Fruit fly (Drosophila melanogaster) whole organism, embryonic: ENCODE data around the gene Cralbp.

Experiments used
- Abd-B ChIP-seq: fragments of 200-800 bp; sonication (Bioruptor generic); optimal IDR thresholded peaks from 2 replicates; lab custom pipeline; 2018; ENCODE audit warnings: missing biosample characterization, mild to moderate bottlenecking, missing genetic modification characterization, moderate library complexity
- BEAF-32 ChIP-seq: fragments of 200-800 bp; sonication (Bioruptor generic); optimal IDR thresholded peaks from 3 replicates; lab custom pipeline; 2017; ENCODE audit warnings: missing biosample characterization, missing genetic modification characterization, mild to moderate bottlenecking, moderate library complexity, missing genetic modification reagents
- Blimp-1 ChIP-seq: fragments of 200-800 bp; sonication (Bioruptor generic); optimal IDR thresholded peaks from 3 replicates; lab custom pipeline; 2018; ENCODE audit warnings: missing biosample characterization, missing genetic modification characterization, mild to moderate bottlenecking, moderate library complexity, missing genetic modification reagents
- CG10267 ChIP-seq: fragments of 200-800 bp; sonication (Bioruptor generic); optimal IDR thresholded peaks from 2 replicates; lab custom pipeline; 2018; ENCODE audit warnings: missing biosample characterization, mild to moderate bottlenecking, missing genetic modification characterization, moderate library complexity
- CG12391 ChIP-seq: fragments of 200-800 bp; sonication (Bioruptor generic); optimal IDR thresholded peaks from 3 replicates; lab custom pipeline; 2018; ENCODE audit warnings: missing biosample characterization, mild to moderate bottlenecking, missing genetic modification characterization, moderate library complexity
- CG12659 ChIP-seq: fragments of 200-800 bp; sonication (Bioruptor generic); optimal IDR thresholded peaks from 3 replicates; lab custom pipeline; 2017; ENCODE audit warnings: mild to moderate bottlenecking, missing biosample characterization, missing genetic modification reagents, missing genetic modification characterization
- CG13775 ChIP-seq: fragments of 200-800 bp; sonication (Bioruptor generic); optimal IDR thresholded peaks from 3 replicates; lab custom pipeline; 2017; ENCODE audit warnings: missing biosample characterization, mild to moderate bottlenecking, missing genetic modification characterization
- CG14710 ChIP-seq: fragments of 200-800 bp; sonication (Bioruptor generic); optimal IDR thresholded peaks from 3 replicates; lab custom pipeline; 2019; ENCODE audit warnings: missing biosample characterization, mild to moderate bottlenecking, missing genetic modification characterization, moderate library complexity
- CG1529 ChIP-seq: fragments of 200-800 bp; sonication (Bioruptor generic); optimal IDR thresholded peaks from 3 replicates; lab custom pipeline; 2018; ENCODE audit warnings: missing biosample characterization, missing genetic modification characterization
- CG17186 ChIP-seq: fragments of 200-800 bp; sonication (Bioruptor generic); optimal IDR thresholded peaks from 3 replicates; lab custom pipeline; 2017; ENCODE audit warnings: missing biosample characterization, missing genetic modification reagents, missing genetic modification characterization
- CG17328 ChIP-seq: fragments of 200-800 bp; sonication (Bioruptor generic); IDR thresholded peaks from 2 replicates; pipeline ENCODE4 v1.3.6; 2022; ENCODE audit warnings: missing biosample characterization, missing genetic modification characterization
- CG17361 ChIP-seq: fragments of 200-800 bp; sonication (Bioruptor generic); IDR thresholded peaks from 3 replicates; pipeline ENCODE4 v1.3.6; 2022; ENCODE audit warnings: missing biosample characterization, missing genetic modification characterization
- CG17385 ChIP-seq: fragments of 200-800 bp; sonication (Bioruptor generic); optimal IDR thresholded peaks from 3 replicates; lab custom pipeline; 2018; ENCODE audit warnings: missing biosample characterization, mild to moderate bottlenecking, missing genetic modification characterization
- CG31365 ChIP-seq: fragments of 200-800 bp; sonication (Bioruptor generic); optimal IDR thresholded peaks from 2 replicates; lab custom pipeline; 2018; ENCODE audit warnings: missing biosample characterization, mild to moderate bottlenecking, missing genetic modification characterization
- CG32767 ChIP-seq: fragments of 200-800 bp; sonication (Bioruptor generic); IDR thresholded peaks from 2 replicates; pipeline ENCODE4 v1.3.6; 2022; ENCODE audit warnings: missing biosample characterization, missing genetic modification characterization
- CG3847 ChIP-seq: fragments of 200-800 bp; sonication (Bioruptor generic); IDR thresholded peaks from 2 replicates; pipeline ENCODE4 v1.3.6; 2022; ENCODE audit warnings: missing biosample characterization, missing genetic modification characterization
- CG4424 ChIP-seq: fragments of 200-800 bp; sonication (Bioruptor generic); optimal IDR thresholded peaks from 3 replicates; lab custom pipeline; 2016; ENCODE audit warnings: missing biosample characterization, missing genetic modification characterization
- CG4617 ChIP-seq: fragments of 200-800 bp; sonication (Bioruptor generic); optimal IDR thresholded peaks from 3 replicates; lab custom pipeline; 2016; ENCODE audit warnings: missing biosample characterization, missing genetic modification characterization, borderline replicate concordance
- CG6254 ChIP-seq: fragments of 200-800 bp; sonication (Bioruptor generic); optimal IDR thresholded peaks from 3 replicates; lab custom pipeline; 2017; ENCODE audit warnings: mild to moderate bottlenecking, missing biosample characterization, missing genetic modification reagents, missing genetic modification characterization
- CG6765 ChIP-seq: fragments of 200-800 bp; sonication (Bioruptor generic); optimal IDR thresholded peaks from 3 replicates; lab custom pipeline; 2017; ENCODE audit warnings: missing biosample characterization, mild to moderate bottlenecking, missing genetic modification characterization
- CG8924 ChIP-seq: fragments of 200-800 bp; optimal IDR thresholded peaks from 3 replicates; lab custom pipeline; 2019; ENCODE audit warnings: missing biosample characterization, mild to moderate bottlenecking, missing genetic modification characterization, moderate library complexity
- CG9437 ChIP-seq: fragments of 200-800 bp; sonication (Bioruptor generic); optimal IDR thresholded peaks from 2 replicates; lab custom pipeline; 2018; ENCODE audit warnings: missing biosample characterization, mild to moderate bottlenecking, missing genetic modification characterization
- Dfd ChIP-seq, 2 experiments: fragments of >200 bp; optimal IDR thresholded peaks; 2 replicates each; lab custom pipeline; 2017; ENCODE audit warnings: missing biosample characterization in 2 of 2, missing genetic modification characterization in 2 of 2
- Hr3 ChIP-seq: fragments of 200-800 bp; sonication (Bioruptor generic); optimal IDR thresholded peaks from 3 replicates; lab custom pipeline; 2016; ENCODE audit warnings: missing biosample characterization, missing genetic modification characterization
- Hr51 ChIP-seq, 2 experiments: fragments of 200-800 bp; sonication (Bioruptor generic); optimal IDR thresholded peaks; 2 replicates in 1 of 2; 3 replicates in 1 of 2; lab custom pipeline; 2016 to 2018; ENCODE audit warnings: missing biosample characterization in 2 of 2, missing genetic modification characterization in 2 of 2, mild to moderate bottlenecking in 1 of 2, moderate library complexity in 1 of 2
- Jarid2 ChIP-seq: fragments of 200-800 bp; sonication (Bioruptor generic); optimal IDR thresholded peaks from 3 replicates; lab custom pipeline; 2017; ENCODE audit warnings: mild to moderate bottlenecking, missing biosample characterization, missing genetic modification reagents, missing genetic modification characterization
- Lim3 ChIP-seq: fragments of 200-800 bp; sonication (Bioruptor generic); IDR thresholded peaks from 2 replicates; pipeline ENCODE4 v1.3.6; 2022; ENCODE audit warnings: missing biosample characterization, missing genetic modification characterization
- Optix ChIP-seq: fragments of 200-800 bp; sonication (Bioruptor generic); IDR thresholded peaks from 3 replicates; pipeline ENCODE4 v1.3.6; 2022; ENCODE audit warnings: missing biosample characterization, missing genetic modification characterization
- Poxn ChIP-seq: fragments of 200-800 bp; sonication (Bioruptor generic); IDR thresholded peaks from 2 replicates; pipeline ENCODE4 v1.3.6; 2022; ENCODE audit warnings: missing biosample characterization, missing genetic modification characterization
- Sox102F ChIP-seq: fragments of 200-800 bp; sonication (Bioruptor generic); optimal IDR thresholded peaks from 2 replicates; lab custom pipeline; 2018; ENCODE audit warnings: missing biosample characterization, mild to moderate bottlenecking, missing genetic modification characterization, moderate library complexity
- bcd ChIP-seq: fragments of 200-800 bp; sonication (Bioruptor generic); optimal IDR thresholded peaks from 2 replicates; lab custom pipeline; 2017; ENCODE audit warnings: missing biosample characterization, mild to moderate bottlenecking, missing genetic modification characterization
- bsh ChIP-seq, 2 experiments: fragments of 200-800 bp; sonication (Bioruptor generic); optimal IDR thresholded peaks; 2 replicates each; lab custom pipeline; 2017 to 2018; ENCODE audit warnings: mild to moderate bottlenecking in 2 of 2, missing biosample characterization in 2 of 2, missing genetic modification characterization in 2 of 2, moderate library complexity in 1 of 2
- btn ChIP-seq: fragments of 200-800 bp; sonication (Bioruptor generic); optimal IDR thresholded peaks from 2 replicates; lab custom pipeline; 2016; ENCODE audit warnings: missing biosample characterization, missing genetic modification characterization
- cad ChIP-seq: fragments of >200 bp; optimal IDR thresholded peaks from 2 replicates; lab custom pipeline; 2017; ENCODE audit warnings: missing biosample characterization, missing genetic modification characterization
- danr ChIP-seq: fragments of 200-800 bp; sonication (Bioruptor generic); IDR thresholded peaks from 2 replicates; pipeline ENCODE4 v1.3.6; 2022; ENCODE audit warnings: missing biosample characterization, missing genetic modification characterization
- dpn ChIP-seq, 2 experiments: fragments of 200-800 bp; sonication (Bioruptor generic); optimal IDR thresholded peaks; 3 replicates each; lab custom pipeline; 2016; ENCODE audit warnings: missing biosample characterization in 2 of 2, missing genetic modification characterization in 2 of 2
- ewg ChIP-seq: fragments of 200-800 bp; sonication (Bioruptor generic); optimal IDR thresholded peaks from 3 replicates; lab custom pipeline; 2017; ENCODE audit warnings: mild to moderate bottlenecking, missing biosample characterization, missing genetic modification reagents, missing genetic modification characterization
- grn ChIP-seq: fragments of 200-800 bp; sonication (Bioruptor generic); optimal IDR thresholded peaks from 3 replicates; lab custom pipeline; 2017; ENCODE audit warnings: missing biosample characterization, missing genetic modification characterization
- ind ChIP-seq: fragments of 200-800 bp; sonication (Bioruptor generic); optimal IDR thresholded peaks from 3 replicates; lab custom pipeline; 2016; ENCODE audit warnings: missing biosample characterization, missing genetic modification characterization
- lmd ChIP-seq: fragments of 200-800 bp; sonication (Bioruptor generic); IDR thresholded peaks from 2 replicates; pipeline ENCODE4 v1.3.6; 2022; ENCODE audit warnings: missing biosample characterization, missing genetic modification characterization
- lola ChIP-seq, 3 experiments: fragments of >200 bp in 2 of 3; fragments of 200-800 bp in 1 of 3; sonication (Bioruptor generic) in 1 of 3; optimal IDR thresholded peaks; 2 replicates each; lab custom pipeline; 2017 to 2019; ENCODE audit warnings: missing biosample characterization in 3 of 3, missing genetic modification characterization in 3 of 3, mild to moderate bottlenecking in 1 of 3, moderate library complexity in 1 of 3
- p53 ChIP-seq: fragments of 200-800 bp; sonication (Bioruptor generic); optimal IDR thresholded peaks from 2 replicates; lab custom pipeline; 2016; ENCODE audit warnings: missing biosample characterization, missing genetic modification characterization
- pita ChIP-seq: fragments of 200-800 bp; sonication (Bioruptor generic); optimal IDR thresholded peaks from 2 replicates; lab custom pipeline; 2017; ENCODE audit warnings: missing biosample characterization, mild to moderate bottlenecking, missing genetic modification characterization
- prd ChIP-seq, 3 experiments: fragments of >200 bp in 2 of 3; fragments of 200-800 bp in 1 of 3; sonication (Bioruptor generic) in 1 of 3; optimal IDR thresholded peaks in 2 of 3; IDR thresholded peaks in 1 of 3; 2 replicates in 2 of 3; 3 replicates in 1 of 3; pipeline versions ENCODE4 v1.3.6 to Lab custom; 2017 to 2022; ENCODE audit warnings: missing biosample characterization in 1 of 3, missing genetic modification characterization in 1 of 3
- row ChIP-seq: fragments of 200-800 bp; sonication (Bioruptor generic); IDR thresholded peaks from 3 replicates; pipeline ENCODE4 v1.3.6; 2022; ENCODE audit warnings: missing biosample characterization, missing genetic modification characterization
- run ChIP-seq: fragments of 200-800 bp; sonication (Bioruptor generic); optimal IDR thresholded peaks from 3 replicates; lab custom pipeline; 2018; ENCODE audit warnings: missing biosample characterization, mild to moderate bottlenecking, missing genetic modification characterization
- scrt ChIP-seq: fragments of 200-800 bp; sonication (Bioruptor generic); optimal IDR thresholded peaks from 2 replicates; lab custom pipeline; 2018; ENCODE audit warnings: missing biosample characterization, mild to moderate bottlenecking, missing genetic modification characterization, moderate library complexity
- sd ChIP-seq: fragments of 200-800 bp; sonication (Bioruptor generic); optimal IDR thresholded peaks from 3 replicates; lab custom pipeline; 2018; ENCODE audit warnings: missing biosample characterization, mild to moderate bottlenecking, missing genetic modification characterization, moderate library complexity
- shn ChIP-seq: fragments of 200-800 bp; sonication (Bioruptor generic); optimal IDR thresholded peaks from 3 replicates; lab custom pipeline; 2016; ENCODE audit warnings: missing biosample characterization, missing genetic modification characterization

Gene Cralbp

DNA sequence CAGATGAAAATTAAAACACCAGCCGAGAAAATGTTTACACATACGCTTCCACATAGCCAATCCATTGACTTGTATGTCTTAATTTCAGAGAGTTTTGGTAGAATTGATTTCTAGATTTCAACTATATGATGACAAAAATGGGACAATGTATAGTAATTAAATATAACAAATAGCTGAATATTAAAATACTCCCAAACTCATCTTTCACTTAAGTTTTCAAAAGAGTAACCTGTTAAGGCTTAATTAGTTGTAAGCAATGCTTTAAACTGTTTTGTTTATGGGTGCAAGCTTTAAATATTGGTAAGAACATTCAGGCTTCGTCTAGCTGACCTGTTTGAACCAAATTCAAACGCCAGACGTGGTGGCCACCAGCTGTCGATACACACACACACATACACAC is 42.2 kb upstream of the Cralbp start (continued):
- TF ChIP-seq Optix (GFP tag; lab: Robert Waterston, UW) (no peak), CG3847 (GFP tag; lab: Robert Waterston, UW) (peak; percentile 24; the same call in 1 of the 2 replicates), CG31365 (tag; lab: Kevin White, UChicago) (no peak), Hr3 (GFP tag; lab: Kevin White, UChicago) (peak; percentile 1), lola (GFP tag; optimal IDR thresholded peaks at IDR 0.05; lab: Kevin White, UChicago) (peak in 1 of 3 experiments; percentile 31), CG17385 (GFP tag; lab: Kevin White, UChicago) (peak; percentile 3), run (tag; lab: Kevin White, UChicago) (no peak), ind (GFP tag; lab: Kevin White, UChicago) (peak; percentile 3), grn (no peak), CG17361 (GFP tag; lab: Robert Waterston, UW) (peak; percentile 70; the same call in 2 of the 3 replicates), Jarid2 (GFP tag; lab: Kevin White, UChicago) (no peak), CG14710 (peak; percentile 9), CG1529 (GFP tag; lab: Kevin White, UChicago) (peak; percentile 19), sd (tag; lab: Kevin White, UChicago) (no peak), prd (optimal IDR thresholded peaks at IDR 0.05; lab: Kevin White, UChicago) (no peak), prd (GFP tag; IDR thresholded peaks at IDR 0.05; lab: Robert Waterston, UW) (peak; percentile 34; the same call in 1 of the 3 replicates), cad (no peak), p53 (GFP tag; lab: Kevin White, UChicago) (no peak), ewg (GFP tag; lab: Kevin White, UChicago) (peak; percentile 2), CG13775 (GFP tag; lab: Kevin White, UChicago) (peak; percentile 3), CG17186 (no peak), bcd (GFP tag; lab: Kevin White, UChicago) (peak; percentile 26), CG8924 (peak; percentile 34), CG17328 (no peak), CG12391 (tag; lab: Kevin White, UChicago) (peak; percentile 15), dpn (GFP tag; optimal IDR thresholded peaks at IDR 0.05; lab: Kevin White, UChicago) (peak in 1 of 2 experiments; percentile 9), bsh (GFP tag; optimal IDR thresholded peaks at IDR 0.05; lab: Kevin White, UChicago) (peak in 1 of 2 experiments; percentile 37), CG32767 (no peak), CG4617 (GFP tag; lab: Kevin White, UChicago) (no peak), Lim3 (no peak), CG12659 (GFP tag; lab: Kevin White, UChicago) (peak; percentile 9), Dfd (GFP tag; optimal IDR thresholded peaks at IDR 0.05; lab: Kevin White, UChicago) (no peak), CG6765 (GFP tag; lab: Kevin White, UChicago) (no peak), CG9437 (GFP tag; lab: Kevin White, UChicago) (peak; percentile 13), CG4424 (GFP tag; lab: Kevin White, UChicago) (peak; percentile 21), btn (no peak), CG6254 (GFP tag; lab: Kevin White, UChicago) (peak; percentile 10), BEAF-32 (GFP tag; lab: Kevin White, UChicago) (no peak), scrt (GFP tag; lab: Kevin White, UChicago) (no peak), Abd-B (GFP tag; lab: Kevin White, UChicago) (peak; percentile 16), Blimp-1 (GFP tag; lab: Kevin White, UChicago) (peak; percentile 37), CG10267 (tag; lab: Kevin White, UChicago) (peak; percentile 15), Sox102F (GFP tag; lab: Kevin White, UChicago) (peak; percentile 57), row (GFP tag; lab: Robert Waterston, UW) (0 out of 3 replicates have a peak, but pooled peaks have one; percentile 43), danr (GFP tag; lab: Robert Waterston, UW) (no peak), Poxn (GFP tag; lab: Robert Waterston, UW) (no peak), pita (GFP tag; lab: Kevin White, UChicago) (no peak), shn (GFP tag; lab: Kevin White, UChicago) (no peak), Hr51 (GFP tag; optimal IDR thresholded peaks at IDR 0.05; lab: Kevin White, UChicago) (peak in 1 of 2 experiments; percentile 57), lmd (GFP tag; lab: Robert Waterston, UW) (peak; percentile 39; the same call in 1 of the 2 replicates)
